Worm (Caenorhabditis elegans) whole organism, young adult: ENCODE results near the gene utx-1.

ENCODE experiments used
- F33H1.4 ChIP-seq: fragments of 200-800 bp; sonication (Bioruptor generic); IDR thresholded peaks from 2 replicates; pipeline ENCODE4 v1.3.6; 2022; ENCODE audit warnings: missing genetic modification reagents, missing genetic modification characterization, missing compliant biosample characterization
- K12H6.12 ChIP-seq: fragments of 200-800 bp; sonication (Bioruptor generic); optimal IDR thresholded peaks from 2 replicates; lab custom pipeline; 2018; ENCODE audit warnings: mild to moderate bottlenecking, missing genetic modification characterization, missing compliant biosample characterization
- aptf-2 ChIP-seq: fragments of 200-800 bp; sonication (Bioruptor generic); conservative IDR thresholded peaks from 2 replicates; pipeline ENCODE4 v1.3.6; 2022; ENCODE audit warnings: missing genetic modification reagents, missing genetic modification characterization, missing compliant biosample characterization
- attf-6 ChIP-seq: fragments of 200-800 bp; sonication (Bioruptor generic); IDR thresholded peaks from 2 replicates; pipeline ENCODE4 v1.3.6; 2022; ENCODE audit warnings: missing genetic modification reagents, missing genetic modification characterization, missing compliant biosample characterization
- ceh-40 ChIP-seq: fragments of 200-800 bp; sonication (Bioruptor generic); IDR thresholded peaks from 2 replicates; pipeline ENCODE4 v1.3.6; 2022; ENCODE audit warnings: missing genetic modification characterization, missing compliant biosample characterization
- hrde-1 ChIP-seq: sonication (generic microtip); optimal IDR thresholded peaks from 2 replicates; lab custom pipeline; 2016; ENCODE audit warnings: missing genetic modification characterization, mild to moderate bottlenecking, missing compliant biosample characterization, moderate library complexity, missing genotype, missing genetic modification reagents, borderline replicate concordance
- madf-3 ChIP-seq: fragments of 200-800 bp; sonication (Bioruptor generic); IDR thresholded peaks from 2 replicates; pipeline ENCODE4 v1.3.6; 2022; ENCODE audit warnings: missing genetic modification reagents, missing genetic modification characterization, missing compliant biosample characterization
- nfya-1 ChIP-seq: sonication (generic microtip); optimal IDR thresholded peaks from 2 replicates; lab custom pipeline; 2017; ENCODE audit warnings: antibody characterized with exemption, missing compliant biosample characterization, missing genetic modification characterization, borderline replicate concordance; ENCODE audit not compliant: insufficient read depth
- repo-1 ChIP-seq: sonication (generic microtip); optimal IDR thresholded peaks from 2 replicates; lab custom pipeline; 2017; ENCODE audit warnings: mild to moderate bottlenecking, missing genetic modification characterization, missing compliant biosample characterization
- ztf-3 ChIP-seq: fragments of 200-800 bp; sonication (Bioruptor generic); optimal IDR thresholded peaks from 2 replicates; lab custom pipeline; 2018; ENCODE audit warnings: mild to moderate bottlenecking, missing genetic modification characterization, missing compliant biosample characterization

- no peak for TF ChIP-seq aptf-2 (GFP tag; lab: Robert Waterston, UW)
- TF ChIP-seq repo-1 (tag; lab: Kevin White, UChicago) = no peak
- TF ChIP-seq attf-6 (GFP tag; lab: Robert Waterston, UW) = no peak
- no peak for TF ChIP-seq nfya-1 (tag; lab: Kevin White, UChicago)
- TF ChIP-seq F33H1.4 (GFP tag; lab: Robert Waterston, UW) = no peak
- TF ChIP-seq hrde-1 (tag; lab: Kevin White, UChicago) = no peak
- TF ChIP-seq ztf-3 = no peak
- no peak for TF ChIP-seq ceh-40
- no peak for TF ChIP-seq madf-3
- TF ChIP-seq K12H6.12 = peak; percentile 10
Observed at ce11 chrX:8551687-8552327, 5.1 kb upstream of the utx-1 start, which contains the start of gene dhhc-14.
